Fruit fly (Drosophila melanogaster) whole organism, pupa: Measurements from ENCODE around the gene CG42763.

Experiments
- CG15710 ChIP-seq: fragments of 200-800 bp; sonication (Bioruptor generic); optimal IDR thresholded peaks from 2 replicates; lab custom pipeline; 2018; ENCODE audit warnings: missing biosample characterization, mild to moderate bottlenecking, missing genetic modification characterization, moderate library complexity
- CG17806 ChIP-seq: fragments of 200-800 bp; sonication (Bioruptor generic); optimal IDR thresholded peaks from 2 replicates; lab custom pipeline; 2018; ENCODE audit warnings: missing biosample characterization, mild to moderate bottlenecking, missing genetic modification characterization, moderate library complexity
- CG32121 ChIP-seq: fragments of 200-800 bp; sonication (Bioruptor generic); IDR thresholded peaks from 2 replicates; pipeline ENCODE4 v1.3.6; 2022; ENCODE audit warnings: missing biosample characterization, missing genetic modification characterization
- CG34367 ChIP-seq: fragments of 200-800 bp; sonication (Bioruptor generic); optimal IDR thresholded peaks from 2 replicates; lab custom pipeline; 2018; ENCODE audit warnings: missing biosample characterization, mild to moderate bottlenecking, missing genetic modification characterization
- CG4496 ChIP-seq: fragments of 200-800 bp; sonication (Bioruptor generic); IDR thresholded peaks from 3 replicates; pipeline ENCODE4 v1.3.6; 2022; ENCODE audit warnings: missing biosample characterization, missing genetic modification characterization
- CG8159 ChIP-seq: fragments of 200-800 bp; sonication (Bioruptor generic); optimal IDR thresholded peaks from 3 replicates; lab custom pipeline; 2018; ENCODE audit warnings: missing biosample characterization, mild to moderate bottlenecking, missing genetic modification characterization, moderate library complexity
- CG9948 ChIP-seq: fragments of 200-800 bp; sonication (Bioruptor generic); optimal IDR thresholded peaks from 2 replicates; lab custom pipeline; 2018; ENCODE audit warnings: missing biosample characterization, mild to moderate bottlenecking, missing genetic modification characterization, moderate library complexity
- D1 ChIP-seq: fragments of 200-800 bp; sonication (Bioruptor generic); optimal IDR thresholded peaks from 2 replicates; lab custom pipeline; 2018; ENCODE audit warnings: missing biosample characterization, mild to moderate bottlenecking, missing genetic modification characterization, moderate library complexity
- EcR ChIP-seq: fragments of 200-800 bp; sonication (Bioruptor generic); optimal IDR thresholded peaks from 3 replicates; lab custom pipeline; 2019; ENCODE audit warnings: missing biosample characterization, missing genetic modification characterization, mild to moderate bottlenecking, moderate library complexity, missing genetic modification reagents
- Ets98B ChIP-seq: fragments of 200-800 bp; sonication (Bioruptor generic); IDR thresholded peaks from 2 replicates; pipeline ENCODE4 v1.3.6; 2022; ENCODE audit warnings: missing biosample characterization, missing genetic modification characterization
- Pif1A ChIP-seq: fragments of 200-800 bp; sonication (Bioruptor generic); optimal IDR thresholded peaks from 3 replicates; lab custom pipeline; 2016; ENCODE audit warnings: missing biosample characterization, missing genetic modification characterization
- Pif1B ChIP-seq: fragments of 200-800 bp; sonication (Bioruptor generic); optimal IDR thresholded peaks from 3 replicates; lab custom pipeline; 2016; ENCODE audit warnings: missing biosample characterization, missing genetic modification characterization
- Snoo ChIP-seq: fragments of 200-800 bp; sonication (Bioruptor generic); optimal IDR thresholded peaks from 3 replicates; lab custom pipeline; 2017; ENCODE audit warnings: missing biosample characterization, mild to moderate bottlenecking, missing genetic modification characterization, inconsistent platforms
- rn ChIP-seq: fragments of 200-800 bp; sonication (Bioruptor generic); IDR thresholded peaks from 2 replicates; pipeline ENCODE4 v1.3.6; 2022; ENCODE audit warnings: missing biosample characterization, missing genetic modification characterization

- TF ChIP-seq CG15710 (tag; lab: Kevin White, UChicago) (no peak), Ets98B (GFP tag; lab: Robert Waterston, UW) (no peak), CG4496 (GFP tag; lab: Robert Waterston, UW) (peak; percentile 46; the same call in 2 of the 3 replicates), D1 (no peak), Pif1A (GFP tag; lab: Kevin White, UChicago) (no peak), CG34367 (no peak), CG8159 (tag; lab: Kevin White, UChicago) (no peak), CG9948 (no peak), Pif1B (GFP tag; lab: Kevin White, UChicago) (no peak), Snoo (no peak), CG17806 (tag; lab: Kevin White, UChicago) (no peak), CG32121 (GFP tag; lab: Robert Waterston, UW) (no peak), EcR (GFP tag; lab: Kevin White, UChicago) (peak; percentile 32), rn (GFP tag; lab: Robert Waterston, UW) (no peak)
These were observed 17.9 kb downstream of the CG42763 start, which contains the start of the genes CG12375 and CG8668 for dm6 chr2L:8126849-8127602.
